Worm (Caenorhabditis elegans) whole organism, young adult: ENCODE data around the gene F38E9.1.

Experiments
- B0019.2 ChIP-seq: fragments of 200-800 bp; sonication (Bioruptor generic); conservative IDR thresholded peaks from 2 replicates; pipeline ENCODE4 v1.3.6; 2022; ENCODE audit warnings: missing genetic modification reagents, missing genetic modification characterization, missing compliant biosample characterization
- B0261.1 ChIP-seq: sonication (generic microtip); optimal IDR thresholded peaks from 2 replicates; lab custom pipeline; 2016; ENCODE audit warnings: mild to moderate bottlenecking, missing genetic modification characterization, moderate library complexity, missing compliant biosample characterization
- C17E4.6 ChIP-seq: fragments of 200-800 bp; sonication (Bioruptor generic); IDR thresholded peaks from 2 replicates; pipeline ENCODE4 v1.3.6; 2022; ENCODE audit warnings: missing genetic modification reagents, missing genetic modification characterization, missing compliant biosample characterization
- F37B4.10 ChIP-seq: fragments of 200-800 bp; sonication (Bioruptor generic); IDR thresholded peaks from 2 replicates; pipeline ENCODE4 v1.3.6; 2022; ENCODE audit warnings: missing genetic modification characterization, missing compliant biosample characterization
- F52B5.7 ChIP-seq: sonication (generic microtip); optimal IDR thresholded peaks from 2 replicates; lab custom pipeline; 2016; ENCODE audit warnings: mild to moderate bottlenecking, missing genetic modification characterization, missing compliant biosample characterization
- F55B11.4 ChIP-seq: sonication (generic microtip); optimal IDR thresholded peaks from 2 replicates; lab custom pipeline; 2016; ENCODE audit warnings: missing compliant biosample characterization, missing genetic modification characterization, borderline replicate concordance; ENCODE audit not compliant: insufficient read depth
- F57A8.1 ChIP-seq: fragments of 200-800 bp; sonication (Bioruptor generic); optimal IDR thresholded peaks from 2 replicates; lab custom pipeline; 2018; ENCODE audit warnings: mild to moderate bottlenecking, missing genetic modification characterization, moderate library complexity, missing compliant biosample characterization
- F57C9.4 ChIP-seq: sonication (generic microtip); optimal IDR thresholded peaks from 2 replicates; lab custom pipeline; 2017; ENCODE audit warnings: mild to moderate bottlenecking, missing genetic modification characterization, missing compliant biosample characterization
- K11D2.4 ChIP-seq: fragments of 200-800 bp; sonication (Bioruptor generic); IDR thresholded peaks from 2 replicates; pipeline ENCODE4 v1.3.6; 2022; ENCODE audit warnings: missing genetic modification reagents, missing genetic modification characterization, missing compliant biosample characterization
- K12H6.12 ChIP-seq: fragments of 200-800 bp; sonication (Bioruptor generic); optimal IDR thresholded peaks from 2 replicates; lab custom pipeline; 2018; ENCODE audit warnings: mild to moderate bottlenecking, missing genetic modification characterization, missing compliant biosample characterization
- T26A5.8 ChIP-seq: sonication (generic microtip); optimal IDR thresholded peaks from 2 replicates; lab custom pipeline; 2016; ENCODE audit warnings: missing genetic modification characterization, missing compliant biosample characterization
- Y53G8AR.9 ChIP-seq: fragments of 200-800 bp; sonication (Bioruptor generic); conservative IDR thresholded peaks from 2 replicates; pipeline ENCODE4 v1.3.6; 2022; ENCODE audit warnings: missing genetic modification reagents, missing genetic modification characterization, missing compliant biosample characterization
- Y56A3A.18 ChIP-seq: fragments of 200-800 bp; sonication (Bioruptor generic); IDR thresholded peaks from 2 replicates; pipeline ENCODE4 v1.3.6; 2022; ENCODE audit warnings: missing genetic modification reagents, missing genetic modification characterization, missing compliant biosample characterization
- Y67H2A.10 ChIP-seq: fragments of 200-800 bp; sonication (Bioruptor generic); conservative IDR thresholded peaks from 2 replicates; pipeline ENCODE4 v1.3.6; 2022; ENCODE audit warnings: missing genetic modification reagents, missing genetic modification characterization, missing compliant biosample characterization
- Y79H2A.3 ChIP-seq: fragments of 200-800 bp; sonication (Bioruptor generic); conservative IDR thresholded peaks from 2 replicates; pipeline ENCODE4 v1.3.6; 2022; ENCODE audit warnings: missing genetic modification reagents, missing genetic modification characterization, missing compliant biosample characterization
- Y95B8A.8 ChIP-seq: fragments of 200-800 bp; sonication (Bioruptor generic); IDR thresholded peaks from 2 replicates; pipeline ENCODE4 v1.3.6; 2022; ENCODE audit warnings: missing genetic modification reagents, missing genetic modification characterization, missing compliant biosample characterization
- akir-1 ChIP-seq: fragments of 200-800 bp; sonication (Bioruptor generic); optimal IDR thresholded peaks from 2 replicates; lab custom pipeline; 2018; ENCODE audit warnings: mild to moderate bottlenecking, missing genetic modification characterization, moderate library complexity, missing compliant biosample characterization
- ama-1 ChIP-seq, 3 experiments: fragments of 150-350 bp in 1 of 3; sonication (generic microtip) in 2 of 3; optimal IDR thresholded peaks; 2 replicates each; lab custom pipeline; 2014 to 2018; ENCODE audit warnings: missing biosample characterization in 2 of 3, missing genetic modification characterization in 2 of 3, missing genetic modification reagents in 2 of 3
- attf-3 ChIP-seq: fragments of 200-800 bp; sonication (Bioruptor generic); conservative IDR thresholded peaks from 2 replicates; pipeline ENCODE4 v1.3.6; 2022; ENCODE audit warnings: missing genetic modification reagents, missing genetic modification characterization, missing compliant biosample characterization
- attf-6 ChIP-seq: fragments of 200-800 bp; sonication (Bioruptor generic); IDR thresholded peaks from 2 replicates; pipeline ENCODE4 v1.3.6; 2022; ENCODE audit warnings: missing genetic modification reagents, missing genetic modification characterization, missing compliant biosample characterization
- bed-2 ChIP-seq: fragments of 200-800 bp; sonication (Bioruptor generic); IDR thresholded peaks from 2 replicates; pipeline ENCODE4 v1.3.6; 2022; ENCODE audit warnings: missing genetic modification reagents, missing genetic modification characterization, missing compliant biosample characterization
- ccch-3 ChIP-seq: fragments of 200-800 bp; sonication (Bioruptor generic); optimal IDR thresholded peaks from 2 replicates; lab custom pipeline; 2018; ENCODE audit warnings: mild to moderate bottlenecking, missing genetic modification characterization, missing compliant biosample characterization
- ceh-100 ChIP-seq: fragments of 200-800 bp; sonication (Bioruptor generic); IDR thresholded peaks from 2 replicates; pipeline ENCODE4 v1.3.6; 2022; ENCODE audit warnings: missing genetic modification reagents, missing genetic modification characterization, missing compliant biosample characterization
- ceh-27 ChIP-seq: fragments of 200-800 bp; sonication (Bioruptor generic); optimal IDR thresholded peaks from 2 replicates; lab custom pipeline; 2018; ENCODE audit warnings: mild to moderate bottlenecking, missing genetic modification characterization, moderate library complexity, missing compliant biosample characterization
- ceh-58 ChIP-seq: fragments of 200-800 bp; sonication (Bioruptor generic); IDR thresholded peaks from 2 replicates; pipeline ENCODE4 v1.3.6; 2022; ENCODE audit warnings: missing genetic modification characterization, missing compliant biosample characterization
- ceh-91 ChIP-seq: fragments of 200-800 bp; sonication (Bioruptor generic); IDR thresholded peaks from 2 replicates; pipeline ENCODE4 v1.3.6; 2022; ENCODE audit warnings: missing genetic modification reagents, missing genetic modification characterization, missing compliant biosample characterization
- dpl-1 ChIP-seq: fragments of 150-350 bp; optimal IDR thresholded peaks from 2 replicates; lab custom pipeline; 2014; ENCODE audit warnings: missing biosample characterization, missing genetic modification reagents, missing genetic modification characterization
- egl-18 ChIP-seq: fragments of 200-800 bp; sonication (Bioruptor generic); IDR thresholded peaks from 2 replicates; pipeline ENCODE4 v1.3.6; 2022; ENCODE audit warnings: missing genetic modification reagents, missing genetic modification characterization, missing compliant biosample characterization
- fkh-3 ChIP-seq: sonication (generic microtip); optimal IDR thresholded peaks from 2 replicates; lab custom pipeline; 2016; ENCODE audit warnings: mild to moderate bottlenecking, missing genetic modification characterization, missing compliant biosample characterization
- him-1 ChIP-seq: sonication (generic microtip); optimal IDR thresholded peaks from 2 replicates; lab custom pipeline; 2016; ENCODE audit warnings: missing genotype, missing genetic modification reagents, missing genetic modification characterization, missing compliant biosample characterization
- hlh-26 ChIP-seq: fragments of 200-800 bp; sonication (Bioruptor generic); conservative IDR thresholded peaks from 2 replicates; pipeline ENCODE4 v1.3.6; 2022; ENCODE audit warnings: missing genetic modification reagents, missing genetic modification characterization, missing compliant biosample characterization
- hmg-1.2 ChIP-seq: fragments of 200-800 bp; sonication (Bioruptor generic); IDR thresholded peaks from 2 replicates; pipeline ENCODE4 v1.3.6; 2022; ENCODE audit warnings: missing genetic modification reagents, missing genetic modification characterization, missing compliant biosample characterization
- hmg-20 ChIP-seq: fragments of 200-800 bp; sonication (Bioruptor generic); IDR thresholded peaks from 2 replicates; pipeline ENCODE4 v1.3.6; 2022; ENCODE audit warnings: missing genetic modification reagents, missing genetic modification characterization, missing compliant biosample characterization
- lin-54 ChIP-seq: fragments of 200-800 bp; sonication (Bioruptor generic); optimal IDR thresholded peaks from 2 replicates; lab custom pipeline; 2018; ENCODE audit warnings: mild to moderate bottlenecking, missing genetic modification characterization, missing compliant biosample characterization
- madf-3 ChIP-seq: fragments of 200-800 bp; sonication (Bioruptor generic); IDR thresholded peaks from 2 replicates; pipeline ENCODE4 v1.3.6; 2022; ENCODE audit warnings: missing genetic modification reagents, missing genetic modification characterization, missing compliant biosample characterization
- madf-6 ChIP-seq: fragments of 200-800 bp; sonication (Bioruptor generic); IDR thresholded peaks from 2 replicates; pipeline ENCODE4 v1.3.6; 2022; ENCODE audit warnings: missing genetic modification reagents, missing genetic modification characterization, missing compliant biosample characterization
- mel-28 ChIP-seq: sonication (generic microtip); optimal IDR thresholded peaks from 2 replicates; lab custom pipeline; 2016; ENCODE audit warnings: borderline replicate concordance, mild to moderate bottlenecking, missing genetic modification characterization, missing compliant biosample characterization
- nfya-1 ChIP-seq: sonication (generic microtip); optimal IDR thresholded peaks from 2 replicates; lab custom pipeline; 2017; ENCODE audit warnings: antibody characterized with exemption, missing compliant biosample characterization, missing genetic modification characterization, borderline replicate concordance; ENCODE audit not compliant: insufficient read depth
- nfya-2 ChIP-seq: fragments of 200-800 bp; sonication (Bioruptor generic); IDR thresholded peaks from 2 replicates; pipeline ENCODE4 v1.3.6; 2022; ENCODE audit warnings: missing genetic modification reagents, missing genetic modification characterization, missing compliant biosample characterization
- nfyb-1 ChIP-seq: fragments of 200-800 bp; sonication (Bioruptor generic); IDR thresholded peaks from 2 replicates; pipeline ENCODE4 v1.3.6; 2022; ENCODE audit warnings: missing genetic modification reagents, missing genetic modification characterization, missing compliant biosample characterization
- nhr-27 ChIP-seq: fragments of 200-800 bp; sonication (Bioruptor generic); optimal IDR thresholded peaks from 2 replicates; lab custom pipeline; 2018; ENCODE audit warnings: mild to moderate bottlenecking, missing genetic modification characterization, moderate library complexity, missing compliant biosample characterization
- pbrm-1 ChIP-seq: fragments of 200-800 bp; sonication (Bioruptor generic); IDR thresholded peaks from 2 replicates; pipeline ENCODE4 v1.3.6; 2022; ENCODE audit warnings: missing genetic modification reagents, missing genetic modification characterization, missing compliant biosample characterization
- pha-4 ChIP-seq: fragments of 150-350 bp; sonication (generic microtip); optimal IDR thresholded peaks from 2 replicates; lab custom pipeline; 2014; ENCODE audit warnings: missing biosample characterization, missing genetic modification reagents, missing genetic modification characterization
- snpc-3.4 ChIP-seq: sonication (generic microtip); optimal IDR thresholded peaks from 2 replicates; lab custom pipeline; 2017; ENCODE audit warnings: missing genetic modification characterization, mild to moderate bottlenecking, missing compliant biosample characterization, antibody characterized with exemption, moderate library complexity, missing genotype, missing genetic modification reagents
- sptf-2 ChIP-seq: fragments of 200-800 bp; sonication (Bioruptor generic); optimal IDR thresholded peaks from 2 replicates; lab custom pipeline; 2018; ENCODE audit warnings: mild to moderate bottlenecking, missing genetic modification characterization, missing compliant biosample characterization
- tbp1 ChIP-seq: fragments of 200-800 bp; sonication (Bioruptor generic); optimal IDR thresholded peaks from 2 replicates; lab custom pipeline; 2018; ENCODE audit warnings: mild to moderate bottlenecking, missing genetic modification characterization, missing compliant biosample characterization
- unc-130 ChIP-seq: sonication (generic microtip); optimal IDR thresholded peaks from 2 replicates; lab custom pipeline; 2016; ENCODE audit warnings: missing genetic modification reagents, missing genetic modification characterization, missing compliant biosample characterization
- ztf-22 ChIP-seq: fragments of 200-800 bp; sonication (Bioruptor generic); optimal IDR thresholded peaks from 2 replicates; lab custom pipeline; 2018; ENCODE audit warnings: mild to moderate bottlenecking, missing genetic modification characterization, moderate library complexity, missing compliant biosample characterization
- ztf-25 ChIP-seq: fragments of 200-800 bp; sonication (Bioruptor generic); IDR thresholded peaks from 2 replicates; pipeline ENCODE4 v1.3.6; 2022; ENCODE audit warnings: missing genetic modification reagents, missing genetic modification characterization, missing compliant biosample characterization

Gene F38E9.1

ce11 chrX:16445793-16446248, 25.0 kb upstream of the F38E9.1 start, which contains the start of gene twf-2 (continued):
- TF ChIP-seq mel-28 (tag; lab: Kevin White, UChicago): no peak
- TF ChIP-seq lin-54 (GFP tag; lab: Kevin White, UChicago): no peak
- no peak for TF ChIP-seq Y95B8A.8 (GFP tag; lab: Robert Waterston, UW)
- TF ChIP-seq madf-3: no peak
- TF ChIP-seq dpl-1: no peak
- no peak for TF ChIP-seq attf-6 (GFP tag; lab: Robert Waterston, UW)
- no peak for TF ChIP-seq F57C9.4 (tag; lab: Kevin White, UChicago)
- no peak for TF ChIP-seq nhr-27 (tag; lab: Kevin White, UChicago)
- TF ChIP-seq nfya-2 (GFP tag; lab: Robert Waterston, UW): no peak
- TF ChIP-seq attf-3 (GFP tag; lab: Robert Waterston, UW): no peak
- no peak for TF ChIP-seq ama-1 (optimal IDR thresholded peaks at IDR 0.05; lab: Kevin White, UChicago)
- TF ChIP-seq ama-1 (GFP tag; optimal IDR thresholded peaks at IDR 0.05; lab: Kevin White, UChicago): no peak
- no peak for TF ChIP-seq ceh-100 (GFP tag; lab: Robert Waterston, UW)
- TF ChIP-seq fkh-3 (tag; lab: Kevin White, UChicago): no peak
- TF ChIP-seq ceh-58: no peak
- TF ChIP-seq Y79H2A.3 (GFP tag; lab: Robert Waterston, UW): no peak
- no peak for TF ChIP-seq Y53G8AR.9
- peak; percentile 48 for TF ChIP-seq tbp1 (GFP tag; lab: Kevin White, UChicago)
- TF ChIP-seq pbrm-1 (GFP tag; lab: Robert Waterston, UW): peak; percentile 68
- TF ChIP-seq K11D2.4 (GFP tag; lab: Robert Waterston, UW): no peak
- no peak for TF ChIP-seq F55B11.4 (tag; lab: Kevin White, UChicago)
- TF ChIP-seq Y67H2A.10: no peak
- TF ChIP-seq F57A8.1: no peak
- TF ChIP-seq bed-2 (GFP tag; lab: Robert Waterston, UW): no peak
- TF ChIP-seq hmg-20: 0 out of 2 replicates have a peak, but pooled peaks have one; percentile 27
- no peak for TF ChIP-seq akir-1
- TF ChIP-seq egl-18: no peak
- TF ChIP-seq F52B5.7 (tag; lab: Kevin White, UChicago): no peak
- no peak for TF ChIP-seq him-1 (tag; lab: Kevin White, UChicago)
- peak; percentile 9 for TF ChIP-seq B0261.1 (tag; lab: Kevin White, UChicago)
- no peak for TF ChIP-seq madf-6 (GFP tag; lab: Robert Waterston, UW)
- no peak for TF ChIP-seq Y56A3A.18 (GFP tag; lab: Robert Waterston, UW)
- TF ChIP-seq ztf-25: no peak
- peak; percentile 76 for TF ChIP-seq K12H6.12 (tag; lab: Kevin White, UChicago)
- TF ChIP-seq ztf-22 (GFP tag; lab: Kevin White, UChicago): peak; percentile 20
- no peak for TF ChIP-seq F37B4.10 (GFP tag; lab: Robert Waterston, UW)
- no peak for TF ChIP-seq B0019.2 (GFP tag; lab: Robert Waterston, UW)
- no peak for TF ChIP-seq unc-130
- no peak for TF ChIP-seq ceh-91
- no peak for TF ChIP-seq pha-4 (tag; lab: Kevin White, UChicago)
- peak; percentile 75; the same call in 1 of the 2 replicates for TF ChIP-seq hmg-1.2 (GFP tag; lab: Robert Waterston, UW)
- TF ChIP-seq C17E4.6 (GFP tag; lab: Robert Waterston, UW): no peak
- no peak for TF ChIP-seq sptf-2
- no peak for TF ChIP-seq ccch-3 (GFP tag; lab: Kevin White, UChicago)
- TF ChIP-seq ceh-27: peak; percentile 48
- TF ChIP-seq hlh-26 (GFP tag; lab: Robert Waterston, UW): no peak
- TF ChIP-seq snpc-3.4 (tag; lab: Kevin White, UChicago): no peak
- no peak for TF ChIP-seq nfya-1 (tag; lab: Kevin White, UChicago)
- TF ChIP-seq T26A5.8: no peak
- peak; percentile 76; the same call in 1 of the 2 replicates for TF ChIP-seq nfyb-1 (GFP tag; lab: Robert Waterston, UW)
